Fruit fly (Drosophila melanogaster): ENCODE data around the gene Nepl19.
A peak's percentile ranks its signal among the peaks of the same experiment; 100 is the strongest.

DNA sequence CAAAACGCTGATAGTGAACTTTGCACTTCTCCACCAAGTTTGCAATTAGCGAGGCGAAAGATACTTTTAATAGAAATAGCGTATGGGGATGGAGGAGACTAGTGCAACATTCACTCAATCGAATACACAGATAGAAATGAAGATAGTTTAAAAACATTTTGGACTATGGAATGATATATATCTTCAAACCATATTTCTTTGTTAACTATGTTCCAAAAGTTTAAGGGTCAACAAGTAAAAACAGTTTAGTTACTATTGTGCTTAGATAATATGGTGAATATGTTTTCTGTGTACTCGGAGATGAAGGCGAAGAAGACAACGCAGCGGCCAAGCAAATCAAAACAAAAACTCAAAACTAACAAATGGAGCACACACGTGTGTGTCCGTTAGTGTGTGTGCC, 24.3 kb upstream of the Nepl19 start:
- TF ChIP-seq lmd (GFP tag; IDR thresholded peaks at IDR 0.05) (peak; percentile 66), Lim3 (GFP tag; IDR thresholded peaks at IDR 0.05) (no peak), CG8924 (tag; optimal IDR thresholded peaks at IDR 0.05) (peak; percentile 39), otp (GFP tag; IDR thresholded peaks at IDR 0.05) (0 out of 3 replicates have a peak, but pooled peaks have one; percentile 17), Spps (tag; optimal IDR thresholded peaks at IDR 0.05) (no peak), btn (GFP tag; optimal IDR thresholded peaks at IDR 0.05) (no peak), ttk (GFP tag; IDR thresholded peaks at IDR 0.05) (no peak), Hmx (GFP tag; optimal IDR thresholded peaks at IDR 0.05) (no peak), CG8281 (tag; optimal IDR thresholded peaks at IDR 0.05) (no peak)

Measured in whole organism, embryonic.